Worm (Caenorhabditis elegans) whole organism, L4 larva: ENCODE results near the gene baz-2.
"Not testable (repeated sequence)": the region's sequence is repeated elsewhere in the genome, so short reads cannot be mapped to it uniquely, and the experiment has no call there.

Source experiments
- nhr-102 ChIP-seq: sonication (generic microtip); optimal IDR thresholded peaks from 2 replicates; lab custom pipeline; 2016; ENCODE audit warnings: mild to moderate bottlenecking, missing genetic modification characterization, moderate library complexity, missing compliant biosample characterization
- pqm-1 ChIP-seq: sonication (generic microtip); optimal IDR thresholded peaks from 2 replicates; lab custom pipeline; 2017; ENCODE audit warnings: missing biosample characterization, missing genetic modification characterization

ce11 chrIII:7670399-7670798 lies 14.6 kb upstream of the baz-2 start:
- not testable (repeated sequence) for TF ChIP-seq pqm-1, nhr-102 (tag; lab: Kevin White, UChicago)
